Fruit fly (Drosophila melanogaster) whole organism, prepupa: ENCODE measurements around the gene Gr22f.
A peak's percentile ranks its signal among the peaks of the same experiment; 100 is the strongest.

Experiments used
- Blimp-1 ChIP-seq: fragments of 200-800 bp; sonication (Bioruptor generic); optimal IDR thresholded peaks from 3 replicates; lab custom pipeline; 2017; ENCODE audit warnings: missing biosample characterization, missing genetic modification characterization, mild to moderate bottlenecking, moderate library complexity, missing genetic modification reagents
- CG11902 ChIP-seq: fragments of 200-800 bp; sonication (Bioruptor generic); optimal IDR thresholded peaks from 3 replicates; lab custom pipeline; 2016; ENCODE audit warnings: missing biosample characterization, missing genetic modification characterization
- CG16779 ChIP-seq: fragments of 200-800 bp; sonication (Bioruptor generic); optimal IDR thresholded peaks from 3 replicates; lab custom pipeline; 2017; ENCODE audit warnings: missing biosample characterization, mild to moderate bottlenecking, missing genetic modification characterization
- CG3032 ChIP-seq: fragments of 200-800 bp; optimal IDR thresholded peaks from 2 replicates; lab custom pipeline; 2019; ENCODE audit warnings: missing biosample characterization, mild to moderate bottlenecking, missing genetic modification characterization, moderate library complexity
- CG31627 ChIP-seq: fragments of 200-800 bp; sonication (Bioruptor generic); optimal IDR thresholded peaks from 3 replicates; lab custom pipeline; 2016; ENCODE audit warnings: missing biosample characterization, missing genetic modification characterization
- CG32006 ChIP-seq: fragments of 200-800 bp; sonication (Bioruptor generic); optimal IDR thresholded peaks from 3 replicates; lab custom pipeline; 2017; ENCODE audit warnings: missing biosample characterization, mild to moderate bottlenecking, missing genetic modification characterization
- CG34406 ChIP-seq: fragments of 200-800 bp; sonication (Bioruptor generic); optimal IDR thresholded peaks from 3 replicates; lab custom pipeline; 2016; ENCODE audit warnings: missing biosample characterization, missing genetic modification characterization
- CG6276 ChIP-seq: fragments of 200-800 bp; sonication (Bioruptor generic); optimal IDR thresholded peaks from 2 replicates; lab custom pipeline; 2017; ENCODE audit warnings: missing biosample characterization, mild to moderate bottlenecking, missing genetic modification characterization
- CG8119 ChIP-seq: fragments of 200-800 bp; sonication (Bioruptor generic); IDR thresholded peaks from 3 replicates; pipeline ENCODE4 v1.3.6; 2022; ENCODE audit warnings: missing biosample characterization, missing genetic modification characterization
- CG8632 ChIP-seq: fragments of 200-800 bp; sonication (Bioruptor generic); optimal IDR thresholded peaks from 3 replicates; lab custom pipeline; 2016; ENCODE audit warnings: missing biosample characterization, missing genetic modification characterization
- CG9139 ChIP-seq: fragments of 200-800 bp; sonication (Bioruptor generic); optimal IDR thresholded peaks from 3 replicates; lab custom pipeline; 2017; ENCODE audit warnings: missing biosample characterization, mild to moderate bottlenecking, missing genetic modification characterization
- Eip75B ChIP-seq: fragments of 200-800 bp; sonication (Bioruptor generic); optimal IDR thresholded peaks from 3 replicates; lab custom pipeline; 2016; ENCODE audit warnings: missing biosample characterization, missing genetic modification characterization
- Eip78C ChIP-seq: fragments of 200-800 bp; sonication (Bioruptor generic); peaks from one replicate; lab custom pipeline; 2016; ENCODE audit warnings: missing biosample characterization, missing genetic modification characterization
- Eip93F ChIP-seq: fragments of 200-800 bp; sonication (Bioruptor generic); optimal IDR thresholded peaks from 2 replicates; lab custom pipeline; 2016; ENCODE audit warnings: missing biosample characterization, mild to moderate bottlenecking, missing genetic modification characterization
- Ets21C ChIP-seq: fragments of 200-800 bp; sonication (Bioruptor generic); optimal IDR thresholded peaks from 3 replicates; lab custom pipeline; 2016; ENCODE audit warnings: missing biosample characterization, missing genetic modification characterization
- Ets96B ChIP-seq: fragments of 200-800 bp; optimal IDR thresholded peaks from 2 replicates; lab custom pipeline; 2019; ENCODE audit warnings: missing biosample characterization, mild to moderate bottlenecking, missing genetic modification characterization, moderate library complexity
- Gug ChIP-seq: fragments of 200-800 bp; sonication (Bioruptor generic); IDR thresholded peaks from 2 replicates; pipeline ENCODE4 v1.3.6; 2022; ENCODE audit warnings: missing biosample characterization, missing genetic modification characterization
- Hr38 ChIP-seq: sonication (Bioruptor generic); optimal IDR thresholded peaks from 2 replicates; lab custom pipeline; 2016; ENCODE audit warnings: missing biosample characterization, missing genetic modification characterization
- Hr4 ChIP-seq: fragments of 200-800 bp; sonication (Bioruptor generic); optimal IDR thresholded peaks from 3 replicates; lab custom pipeline; 2016; ENCODE audit warnings: missing biosample characterization, missing genetic modification characterization
- Lpt ChIP-seq: fragments of 200-800 bp; sonication (Bioruptor generic); optimal IDR thresholded peaks from 3 replicates; lab custom pipeline; 2016; ENCODE audit warnings: missing biosample characterization, missing genetic modification characterization
- Met ChIP-seq: fragments of 200-800 bp; sonication (Bioruptor generic); optimal IDR thresholded peaks from 3 replicates; lab custom pipeline; 2016; ENCODE audit warnings: missing biosample characterization, missing genetic modification characterization
- Smox ChIP-seq: fragments of 200-800 bp; sonication (Bioruptor generic); optimal IDR thresholded peaks from 3 replicates; lab custom pipeline; 2016; ENCODE audit warnings: missing biosample characterization, missing genetic modification characterization
- Sox102F ChIP-seq: fragments of 200-800 bp; sonication (Bioruptor generic); optimal IDR thresholded peaks from 2 replicates; lab custom pipeline; 2016; ENCODE audit warnings: missing biosample characterization, mild to moderate bottlenecking, missing genetic modification characterization
- acj6 ChIP-seq: fragments of 200-800 bp; sonication (Bioruptor generic); optimal IDR thresholded peaks from 3 replicates; lab custom pipeline; 2016; ENCODE audit warnings: missing biosample characterization, missing genetic modification characterization
- dsx ChIP-seq: fragments of 200-800 bp; optimal IDR thresholded peaks from 3 replicates; lab custom pipeline; 2019; ENCODE audit warnings: missing biosample characterization, mild to moderate bottlenecking, missing genetic modification characterization, moderate library complexity; ENCODE audit not compliant: poor library complexity, severe bottlenecking
- eg ChIP-seq: fragments of 200-800 bp; sonication (Bioruptor generic); IDR thresholded peaks from 3 replicates; pipeline ENCODE4 v1.3.6; 2022; ENCODE audit warnings: missing biosample characterization, missing genetic modification characterization
- esn ChIP-seq: fragments of 200-800 bp; sonication (Bioruptor generic); optimal IDR thresholded peaks from 2 replicates; lab custom pipeline; 2016; ENCODE audit warnings: missing biosample characterization, mild to moderate bottlenecking, missing genetic modification characterization, moderate library complexity
- fd85E ChIP-seq: fragments of 200-800 bp; sonication (Bioruptor generic); optimal IDR thresholded peaks from 3 replicates; lab custom pipeline; 2016; ENCODE audit warnings: missing biosample characterization, missing genetic modification characterization
- fkh ChIP-seq: fragments of 200-800 bp; sonication (Bioruptor generic); optimal IDR thresholded peaks from 3 replicates; lab custom pipeline; 2017; ENCODE audit warnings: missing biosample characterization, mild to moderate bottlenecking, missing genetic modification characterization, moderate library complexity
- pdm3 ChIP-seq: fragments of 200-800 bp; sonication (Bioruptor generic); optimal IDR thresholded peaks from 3 replicates; lab custom pipeline; 2016; ENCODE audit warnings: missing biosample characterization, missing genetic modification characterization
- ss ChIP-seq, 2 experiments: fragments of 200-800 bp; sonication (Bioruptor generic); optimal IDR thresholded peaks; 2 replicates in 1 of 2; 3 replicates in 1 of 2; lab custom pipeline; 2017 to 2018; ENCODE audit warnings: mild to moderate bottlenecking in 2 of 2, missing biosample characterization in 2 of 2, missing genetic modification characterization in 2 of 2, moderate library complexity in 1 of 2
- svp ChIP-seq: fragments of 200-800 bp; sonication (Bioruptor generic); peaks from one replicate; lab custom pipeline; 2016; ENCODE audit warnings: missing biosample characterization, missing genetic modification characterization
- topi ChIP-seq: fragments of 200-800 bp; sonication (Bioruptor generic); optimal IDR thresholded peaks from 3 replicates; lab custom pipeline; 2016; ENCODE audit warnings: missing biosample characterization, missing genetic modification characterization
- vri ChIP-seq: fragments of 200-800 bp; sonication (Bioruptor generic); optimal IDR thresholded peaks from 3 replicates; lab custom pipeline; 2016; ENCODE audit warnings: missing biosample characterization, mild to moderate bottlenecking, missing genetic modification characterization

Gene Gr22f

dm6 chr2L:1723135-1723936, 32.9 kb downstream of the Gr22f start (continued):
- TF ChIP-seq CG8632 (GFP tag; lab: Kevin White, UChicago) (no peak), Lpt (GFP tag; lab: Kevin White, UChicago) (no peak), Sox102F (GFP tag; lab: Kevin White, UChicago) (no peak), CG16779 (tag; lab: Kevin White, UChicago) (no peak), Ets21C (GFP tag; lab: Kevin White, UChicago) (no peak), svp (GFP tag; lab: Kevin White, UChicago) (peak; percentile 71), pdm3 (GFP tag; lab: Kevin White, UChicago) (peak; percentile 3), Eip93F (GFP tag; lab: Kevin White, UChicago) (no peak), Eip78C (GFP tag; lab: Kevin White, UChicago) (peak; percentile 77), Gug (no peak), fkh (GFP tag; lab: Kevin White, UChicago) (peak; percentile 16), ss (GFP tag; optimal IDR thresholded peaks at IDR 0.05; lab: Kevin White, UChicago) (peak in 1 of 2 experiments; percentile 22), Hr4 (GFP tag; lab: Kevin White, UChicago) (peak; percentile 0), CG3032 (tag; lab: Kevin White, UChicago) (peak; percentile 4), Smox (no peak), Blimp-1 (no peak), vri (peak; percentile 20), acj6 (no peak), esn (GFP tag; lab: Kevin White, UChicago) (peak; percentile 37), Met (GFP tag; lab: Kevin White, UChicago) (no peak)

DNA sequence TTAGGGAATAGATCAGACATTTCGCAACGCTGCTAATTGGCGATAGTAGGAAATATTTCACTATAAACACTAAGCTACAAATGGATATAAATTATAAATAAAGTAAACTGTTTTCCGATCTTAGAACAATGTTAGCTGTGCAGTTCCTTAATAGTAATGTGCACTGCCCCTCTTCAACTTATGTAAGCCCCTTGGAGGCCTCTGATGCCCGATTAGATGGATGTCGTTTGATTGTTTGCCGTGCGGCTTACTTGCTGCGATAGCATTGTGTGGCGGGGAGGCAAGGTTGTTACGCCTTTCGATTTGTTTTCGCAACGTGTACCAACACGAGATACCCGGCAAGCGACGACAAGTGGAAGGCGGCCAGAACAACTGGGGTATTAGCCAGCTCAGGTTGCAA, 34.0 kb downstream of the Gr22f start:
- TF ChIP-seq Eip75B (GFP tag; lab: Kevin White, UChicago) (no peak), vri (peak; percentile 68), CG8119 (GFP tag; lab: Robert Waterston, UW) (peak; percentile 21; the same call in 1 of the 3 replicates), eg (GFP tag; lab: Robert Waterston, UW) (0 out of 3 replicates have a peak, but pooled peaks have one; percentile 26), svp (GFP tag; lab: Kevin White, UChicago) (peak; percentile 79)

DNA sequence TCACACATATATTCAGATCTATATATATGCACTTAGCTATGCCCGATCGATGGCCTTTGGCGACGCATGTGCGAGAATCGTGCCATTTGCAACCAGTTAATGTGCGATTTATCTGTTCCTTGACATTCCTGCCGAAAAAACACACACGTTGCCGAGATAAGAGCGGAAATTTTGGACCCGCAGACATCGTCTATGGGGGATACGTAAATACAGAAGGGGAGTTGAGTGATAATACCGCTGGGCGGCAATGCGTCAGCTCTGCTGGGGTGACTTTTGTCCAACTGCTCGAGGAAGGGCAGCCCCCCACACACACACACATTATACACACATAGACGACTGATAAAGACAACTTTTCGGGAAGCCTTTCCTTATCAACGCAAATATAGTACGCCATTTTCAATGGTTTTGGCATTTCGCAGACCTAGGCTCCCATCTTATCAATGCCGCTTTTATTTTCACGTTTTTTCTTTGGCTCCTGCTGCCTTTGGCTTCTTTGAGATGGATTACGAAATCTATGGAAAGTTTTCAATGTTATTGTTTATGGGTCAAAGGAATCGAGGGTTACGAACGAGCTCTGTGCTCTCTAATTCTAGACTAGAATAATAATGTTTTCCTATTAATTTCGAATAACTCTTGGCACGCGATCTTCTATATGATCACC, 35.3 kb downstream of the Gr22f start:
- TF ChIP-seq vri (peak; percentile 88), CG3032 (tag; lab: Kevin White, UChicago) (no peak), Ets96B (tag; lab: Kevin White, UChicago) (no peak), fkh (GFP tag; lab: Kevin White, UChicago) (peak; percentile 33), CG34406 (GFP tag; lab: Kevin White, UChicago) (no peak), acj6 (no peak), CG31627 (GFP tag; lab: Kevin White, UChicago) (no peak), svp (GFP tag; lab: Kevin White, UChicago) (peak; percentile 92), CG9139 (no peak), dsx (GFP tag; lab: Kevin White, UChicago) (no peak), topi (GFP tag; lab: Kevin White, UChicago) (no peak), fd85E (GFP tag; lab: Kevin White, UChicago) (no peak), CG11902 (GFP tag; lab: Kevin White, UChicago) (no peak), Eip93F (GFP tag; lab: Kevin White, UChicago) (no peak), CG32006 (GFP tag; lab: Kevin White, UChicago) (no peak), CG6276 (GFP tag; lab: Kevin White, UChicago) (no peak), Hr38 (GFP tag; lab: Kevin White, UChicago) (no peak)
